Fruit fly (Drosophila melanogaster) whole organism, embryonic: ENCODE data around the gene flfl.

Experiments used
- Awh ChIP-seq: fragments of 200-800 bp; sonication (Bioruptor generic); IDR thresholded peaks from 2 replicates; pipeline ENCODE4, ENCODE4 v1.3.6; 2022; ENCODE audit warnings: missing biosample characterization, missing genetic modification characterization
- CG12659 ChIP-seq: fragments of 200-800 bp; sonication (Bioruptor generic); optimal IDR thresholded peaks from 3 replicates; lab custom pipeline; 2017; ENCODE audit warnings: mild to moderate bottlenecking, missing biosample characterization, missing genetic modification reagents, missing genetic modification characterization
- CG13775 ChIP-seq: fragments of 200-800 bp; sonication (Bioruptor generic); optimal IDR thresholded peaks from 3 replicates; lab custom pipeline; 2017; ENCODE audit warnings: missing biosample characterization, mild to moderate bottlenecking, missing genetic modification characterization
- CG14667 ChIP-seq: fragments of 200-800 bp; sonication (Bioruptor generic); IDR thresholded peaks from 2 replicates; pipeline ENCODE4 v1.3.6; 2022; ENCODE audit warnings: missing biosample characterization, missing genetic modification characterization
- CG14860 ChIP-seq: fragments of 200-800 bp; sonication (Bioruptor generic); IDR thresholded peaks from 3 replicates; pipeline ENCODE4 v1.3.6; 2022; ENCODE audit warnings: missing biosample characterization, missing genetic modification characterization; ENCODE audit not compliant: partially characterized antibody
- CG15479 ChIP-seq: fragments of 200-800 bp; sonication (Bioruptor generic); optimal IDR thresholded peaks from 3 replicates; lab custom pipeline; 2019; ENCODE audit warnings: missing biosample characterization, mild to moderate bottlenecking, missing genetic modification characterization, moderate library complexity
- CG1602 ChIP-seq: fragments of 200-800 bp; sonication (Bioruptor generic); optimal IDR thresholded peaks from 3 replicates; lab custom pipeline; 2016; ENCODE audit warnings: missing biosample characterization, missing genetic modification characterization
- CG1603 ChIP-seq: fragments of 200-800 bp; sonication (Bioruptor generic); optimal IDR thresholded peaks from 2 replicates; lab custom pipeline; 2019; ENCODE audit warnings: missing biosample characterization, mild to moderate bottlenecking, missing genetic modification characterization, moderate library complexity
- CG16779 ChIP-seq: fragments of 200-800 bp; sonication (Bioruptor generic); IDR thresholded peaks from 2 replicates; pipeline ENCODE4 v1.3.6; 2022; ENCODE audit warnings: missing biosample characterization, missing genetic modification characterization
- CG17385 ChIP-seq: fragments of 200-800 bp; sonication (Bioruptor generic); optimal IDR thresholded peaks from 3 replicates; lab custom pipeline; 2018; ENCODE audit warnings: missing biosample characterization, mild to moderate bottlenecking, missing genetic modification characterization
- CG17568 ChIP-seq: fragments of 200-800 bp; sonication (Bioruptor generic); optimal IDR thresholded peaks from 2 replicates; lab custom pipeline; 2018; ENCODE audit warnings: missing biosample characterization, mild to moderate bottlenecking, missing genetic modification characterization, moderate library complexity
- CG17829 ChIP-seq: fragments of 200-800 bp; optimal IDR thresholded peaks from 2 replicates; lab custom pipeline; 2019; ENCODE audit warnings: missing biosample characterization, mild to moderate bottlenecking, missing genetic modification characterization, moderate library complexity
- CG3065 ChIP-seq: fragments of 200-800 bp; sonication (Bioruptor generic); optimal IDR thresholded peaks from 2 replicates; lab custom pipeline; 2016; ENCODE audit warnings: missing biosample characterization, missing genetic modification characterization
- CG31224 ChIP-seq: fragments of 200-800 bp; sonication (Bioruptor generic); IDR thresholded peaks from 2 replicates; pipeline ENCODE4 v1.3.6; 2022; ENCODE audit warnings: missing biosample characterization, missing genetic modification characterization
- CG34376 ChIP-seq: fragments of 200-800 bp; sonication (Bioruptor generic); optimal IDR thresholded peaks from 2 replicates; lab custom pipeline; 2018; ENCODE audit warnings: missing biosample characterization, mild to moderate bottlenecking, missing genetic modification characterization
- CG4854 ChIP-seq: fragments of 200-800 bp; sonication (Bioruptor generic); optimal IDR thresholded peaks from 2 replicates; lab custom pipeline; 2016; ENCODE audit warnings: missing biosample characterization, missing genetic modification characterization, inconsistent platforms
- CG8290 ChIP-seq, 3 experiments: fragments of 200-800 bp; sonication (Bioruptor generic); optimal IDR thresholded peaks; 2 replicates each; lab custom pipeline; 2016 to 2019; ENCODE audit warnings: missing biosample characterization in 3 of 3, missing genetic modification characterization in 3 of 3, mild to moderate bottlenecking in 2 of 3, moderate library complexity in 1 of 3
- CG8765 ChIP-seq: fragments of 200-800 bp; sonication (Bioruptor generic); IDR thresholded peaks from 2 replicates; pipeline ENCODE4 v1.3.6; 2022; ENCODE audit warnings: missing biosample characterization, missing genetic modification characterization
- CG8944 ChIP-seq: fragments of 200-800 bp; sonication (Bioruptor generic); optimal IDR thresholded peaks from 3 replicates; lab custom pipeline; 2016; ENCODE audit warnings: missing biosample characterization, missing genetic modification characterization
- Camta ChIP-seq: fragments of 200-800 bp; sonication (Bioruptor generic); optimal IDR thresholded peaks from 2 replicates; lab custom pipeline; 2016; ENCODE audit warnings: missing biosample characterization, missing genetic modification characterization
- Dp ChIP-seq: fragments of 200-800 bp; sonication (Bioruptor generic); optimal IDR thresholded peaks from 2 replicates; lab custom pipeline; 2018; ENCODE audit warnings: missing biosample characterization, mild to moderate bottlenecking, missing genetic modification characterization, moderate library complexity
- Eip74EF ChIP-seq, 2 experiments: fragments of 200-800 bp in 1 of 2; fragments of >200 bp in 1 of 2; sonication (Bioruptor generic) in 1 of 2; optimal IDR thresholded peaks; 2 replicates each; lab custom pipeline; 2017 to 2019; ENCODE audit warnings: missing biosample characterization in 2 of 2, missing genetic modification characterization in 2 of 2, mild to moderate bottlenecking in 1 of 2, moderate library complexity in 1 of 2
- H2.0 ChIP-seq: fragments of 200-800 bp; sonication (Bioruptor generic); IDR thresholded peaks from 2 replicates; pipeline ENCODE4 v1.3.6; 2022; ENCODE audit warnings: missing biosample characterization, missing genetic modification characterization
- HLHmδ ChIP-seq: fragments of 200-800 bp; sonication (Bioruptor generic); optimal IDR thresholded peaks from 2 replicates; lab custom pipeline; 2018; ENCODE audit warnings: missing biosample characterization, mild to moderate bottlenecking, missing genetic modification characterization, moderate library complexity
- HmgD ChIP-seq: fragments of 200-800 bp; sonication (Bioruptor generic); optimal IDR thresholded peaks from 3 replicates; lab custom pipeline; 2016; ENCODE audit warnings: missing biosample characterization, missing genetic modification characterization
- Hsf ChIP-seq: fragments of 200-800 bp; sonication (Bioruptor generic); optimal IDR thresholded peaks from 3 replicates; lab custom pipeline; 2016; ENCODE audit warnings: missing biosample characterization, missing genetic modification characterization
- Lhr ChIP-seq: fragments of 200-800 bp; sonication (Bioruptor generic); optimal IDR thresholded peaks from 3 replicates; lab custom pipeline; 2017; ENCODE audit warnings: mild to moderate bottlenecking, missing biosample characterization, missing genetic modification reagents, missing genetic modification characterization
- Med ChIP-seq: fragments of 200-800 bp; sonication (Bioruptor generic); peaks from one replicate; lab custom pipeline; 2016; ENCODE audit warnings: missing biosample characterization, missing genetic modification characterization, mild to moderate bottlenecking, inconsistent platforms, moderate library complexity
- Sox102F ChIP-seq: fragments of 200-800 bp; sonication (Bioruptor generic); optimal IDR thresholded peaks from 2 replicates; lab custom pipeline; 2018; ENCODE audit warnings: missing biosample characterization, mild to moderate bottlenecking, missing genetic modification characterization, moderate library complexity
- Sry-β ChIP-seq: fragments of 200-800 bp; sonication (Bioruptor generic); optimal IDR thresholded peaks from 2 replicates; lab custom pipeline; 2018; ENCODE audit warnings: missing biosample characterization, mild to moderate bottlenecking, missing genetic modification characterization, moderate library complexity
- ab ChIP-seq: fragments of 200-800 bp; sonication (Bioruptor generic); optimal IDR thresholded peaks from 2 replicates; lab custom pipeline; 2016; ENCODE audit warnings: missing biosample characterization, missing genetic modification characterization
- corto ChIP-seq: fragments of 200-800 bp; sonication (Bioruptor generic); optimal IDR thresholded peaks from 2 replicates; lab custom pipeline; 2016; ENCODE audit warnings: missing biosample characterization, mild to moderate bottlenecking, missing genetic modification characterization, moderate library complexity
- dpn ChIP-seq, 2 experiments: fragments of 200-800 bp; sonication (Bioruptor generic); optimal IDR thresholded peaks; 3 replicates each; lab custom pipeline; 2016; ENCODE audit warnings: missing biosample characterization in 2 of 2, missing genetic modification characterization in 2 of 2
- gfzf ChIP-seq: fragments of 200-800 bp; sonication (Bioruptor generic); optimal IDR thresholded peaks from 2 replicates; lab custom pipeline; 2016; ENCODE audit warnings: missing biosample characterization, mild to moderate bottlenecking, missing genetic modification characterization, moderate library complexity
- insv ChIP-seq, 2 experiments: fragments of 200-800 bp; sonication (Bioruptor generic); optimal IDR thresholded peaks; 3 replicates each; lab custom pipeline; 2016 to 2018; ENCODE audit warnings: missing biosample characterization in 2 of 2, missing genetic modification characterization in 2 of 2
- maf-S ChIP-seq: fragments of 200-800 bp; sonication (Bioruptor generic); optimal IDR thresholded peaks from 2 replicates; lab custom pipeline; 2016; ENCODE audit warnings: missing biosample characterization, missing genetic modification characterization
- nerfin-1 ChIP-seq: fragments of 200-800 bp; sonication (Bioruptor generic); optimal IDR thresholded peaks from 3 replicates; lab custom pipeline; 2019; ENCODE audit warnings: missing biosample characterization, mild to moderate bottlenecking, missing genetic modification characterization, moderate library complexity
- onecut ChIP-seq: fragments of 200-800 bp; sonication (Bioruptor generic); IDR thresholded peaks from 2 replicates; pipeline ENCODE4 v1.3.6; 2022; ENCODE audit warnings: missing biosample characterization, missing genetic modification characterization
- p53 ChIP-seq: fragments of 200-800 bp; sonication (Bioruptor generic); optimal IDR thresholded peaks from 2 replicates; lab custom pipeline; 2016; ENCODE audit warnings: missing biosample characterization, missing genetic modification characterization
- psq ChIP-seq: fragments of 200-800 bp; sonication (Bioruptor generic); optimal IDR thresholded peaks from 2 replicates; lab custom pipeline; 2017; ENCODE audit warnings: missing biosample characterization, missing genetic modification characterization
- sens ChIP-seq: fragments of 200-800 bp; sonication (Bioruptor generic); peaks from one replicate; lab custom pipeline; 2016; ENCODE audit warnings: missing biosample characterization, missing genetic modification characterization
- ssp ChIP-seq: fragments of 200-800 bp; sonication (Bioruptor generic); IDR thresholded peaks from 2 replicates; pipeline ENCODE4 v1.3.6; 2022; ENCODE audit warnings: missing biosample characterization, missing genetic modification characterization
- sug ChIP-seq: fragments of 200-800 bp; optimal IDR thresholded peaks from 2 replicates; lab custom pipeline; 2019; ENCODE audit warnings: missing biosample characterization, mild to moderate bottlenecking, missing genetic modification characterization, moderate library complexity
- tna ChIP-seq: fragments of 200-800 bp; sonication (Bioruptor generic); IDR thresholded peaks from 2 replicates; pipeline ENCODE4 v1.3.6; 2022; ENCODE audit warnings: missing biosample characterization, missing genetic modification characterization; ENCODE audit not compliant: partially characterized antibody
- twi ChIP-seq: fragments of 200-800 bp; optimal IDR thresholded peaks from 2 replicates; lab custom pipeline; 2019; ENCODE audit warnings: missing biosample characterization, mild to moderate bottlenecking, missing genetic modification characterization, moderate library complexity
- vnd ChIP-seq: fragments of 200-800 bp; sonication (Bioruptor generic); IDR thresholded peaks from 3 replicates; pipeline ENCODE4 v1.3.6; 2022; ENCODE audit warnings: missing biosample characterization, missing genetic modification characterization; ENCODE audit not compliant: partially characterized antibody
- vvl ChIP-seq: fragments of 200-800 bp; sonication (Bioruptor generic); IDR thresholded peaks from 2 replicates; pipeline ENCODE4 v1.3.6; 2022; ENCODE audit warnings: missing biosample characterization, missing genetic modification characterization
- yki ChIP-seq: fragments of >200 bp; optimal IDR thresholded peaks from 3 replicates; lab custom pipeline; 2018
- zf30C ChIP-seq: fragments of 200-800 bp; sonication (Bioruptor generic); optimal IDR thresholded peaks from 3 replicates; lab custom pipeline; 2018; ENCODE audit warnings: missing biosample characterization, mild to moderate bottlenecking, missing genetic modification characterization

The flfl gene

dm6 chr3R:13682994-13683623 lies 612 bp upstream of the flfl start (continued):
- TF ChIP-seq insv (GFP tag; optimal IDR thresholded peaks at IDR 0.05; lab: Kevin White, UChicago), result no peak
- TF ChIP-seq CG17829 (tag; lab: Kevin White, UChicago), result peak; percentile 10
- peak; percentile 89 for TF ChIP-seq Dp (GFP tag; lab: Kevin White, UChicago)
- TF ChIP-seq Med (GFP tag; lab: Kevin White, UChicago), result peak; percentile 70
- TF ChIP-seq HLHmδ (GFP tag; lab: Kevin White, UChicago), result peak; percentile 61
- no peak for TF ChIP-seq CG8290 (GFP tag; optimal IDR thresholded peaks at IDR 0.05; lab: Kevin White, UChicago)
- TF ChIP-seq CG8290 (tag; optimal IDR thresholded peaks at IDR 0.05; lab: Kevin White, UChicago), result peak in 1 of 2 experiments; percentile 22
- TF ChIP-seq onecut, result no peak
- TF ChIP-seq CG1603 (tag; lab: Kevin White, UChicago), result peak; percentile 41
- TF ChIP-seq ssp, result no peak
- peak; percentile 23 for TF ChIP-seq Lhr (GFP tag; lab: Kevin White, UChicago)
- TF ChIP-seq HmgD (GFP tag; lab: Kevin White, UChicago), result peak; percentile 15
- no peak for TF ChIP-seq Hsf
- TF ChIP-seq CG31224 (GFP tag; lab: Robert Waterston, UW), result no peak
- 0 out of 2 replicates have a peak, but pooled peaks have one; percentile 31 for TF ChIP-seq tna
- no peak for TF ChIP-seq Camta (GFP tag; lab: Kevin White, UChicago)
- no peak for TF ChIP-seq CG8765 (GFP tag; lab: Robert Waterston, UW)
- TF ChIP-seq CG16779, result no peak
- TF ChIP-seq CG17385, result no peak
- TF ChIP-seq H2.0 (GFP tag; lab: Robert Waterston, UW), result no peak
- no peak for TF ChIP-seq twi (tag; lab: Kevin White, UChicago)
- no peak for TF ChIP-seq CG4854
- no peak for TF ChIP-seq CG1602 (GFP tag; lab: Kevin White, UChicago)
- TF ChIP-seq CG14667, result no peak
- TF ChIP-seq vvl (GFP tag; lab: Robert Waterston, UW), result 0 out of 2 replicates have a peak, but pooled peaks have one; percentile 18
- no peak for TF ChIP-seq vnd
- TF ChIP-seq CG13775, result no peak
- no peak for TF ChIP-seq CG8944
- no peak for TF ChIP-seq Sry-β
- no peak for TF ChIP-seq CG12659 (GFP tag; lab: Kevin White, UChicago)
- peak; percentile 86 for TF ChIP-seq gfzf (GFP tag; lab: Kevin White, UChicago)

dm6 chr3R:13684569-13685402 lies 1.1 kb downstream of the flfl start:
- TF ChIP-seq Med (GFP tag; lab: Kevin White, UChicago) (peak; percentile 54), maf-S (GFP tag; lab: Kevin White, UChicago) (no peak), corto (GFP tag; lab: Kevin White, UChicago) (peak; percentile 17), ab (GFP tag; lab: Kevin White, UChicago) (no peak), Awh (GFP tag; lab: Robert Waterston, UW) (no peak), yki (no peak), p53 (GFP tag; lab: Kevin White, UChicago) (peak; percentile 52), CG17385 (peak; percentile 89), CG3065 (GFP tag; lab: Kevin White, UChicago) (no peak), sug (peak; percentile 27), CG17568 (GFP tag; lab: Kevin White, UChicago) (no peak), CG15479 (GFP tag; lab: Kevin White, UChicago) (peak; percentile 93), sens (GFP tag; lab: Kevin White, UChicago) (peak; percentile 34), Sox102F (GFP tag; lab: Kevin White, UChicago) (no peak), Eip74EF (GFP tag; optimal IDR thresholded peaks at IDR 0.05; lab: Kevin White, UChicago) (peak in 1 of 2 experiments; percentile 57), psq (peak; percentile 87), zf30C (GFP tag; lab: Kevin White, UChicago) (peak; percentile 81), CG14860 (GFP tag; lab: Robert Waterston, UW) (no peak), nerfin-1 (tag; lab: Kevin White, UChicago) (peak; percentile 92), CG34376 (GFP tag; lab: Kevin White, UChicago) (peak; percentile 13), dpn (GFP tag; optimal IDR thresholded peaks at IDR 0.05; lab: Kevin White, UChicago) (no peak)
